Fruit fly (Drosophila melanogaster) whole organism, embryonic: Measurements from ENCODE around the gene pyx.

Experiments
- Awh ChIP-seq: fragments of 200-800 bp; sonication (Bioruptor generic); IDR thresholded peaks from 2 replicates; pipeline ENCODE4, ENCODE4 v1.3.6; 2022; ENCODE audit warnings: missing biosample characterization, missing genetic modification characterization
- CG10267 ChIP-seq: fragments of 200-800 bp; sonication (Bioruptor generic); optimal IDR thresholded peaks from 2 replicates; lab custom pipeline; 2018; ENCODE audit warnings: missing biosample characterization, mild to moderate bottlenecking, missing genetic modification characterization, moderate library complexity
- CG11504 ChIP-seq: fragments of 200-800 bp; sonication (Bioruptor generic); optimal IDR thresholded peaks from 3 replicates; lab custom pipeline; 2019; ENCODE audit warnings: missing biosample characterization, mild to moderate bottlenecking, missing genetic modification characterization, moderate library complexity
- CG11560 ChIP-seq: fragments of 200-800 bp; sonication (Bioruptor generic); IDR thresholded peaks from 3 replicates; pipeline ENCODE4 v1.3.6; 2022; ENCODE audit warnings: missing biosample characterization, missing genetic modification characterization
- CG14710 ChIP-seq: fragments of 200-800 bp; sonication (Bioruptor generic); optimal IDR thresholded peaks from 3 replicates; lab custom pipeline; 2019; ENCODE audit warnings: missing biosample characterization, mild to moderate bottlenecking, missing genetic modification characterization, moderate library complexity
- CG15514 ChIP-seq: fragments of 200-800 bp; sonication (Bioruptor generic); optimal IDR thresholded peaks from 3 replicates; lab custom pipeline; 2017; ENCODE audit warnings: missing biosample characterization, missing genetic modification characterization, mild to moderate bottlenecking, moderate library complexity, missing genetic modification reagents
- CG17361 ChIP-seq: fragments of 200-800 bp; sonication (Bioruptor generic); IDR thresholded peaks from 3 replicates; pipeline ENCODE4 v1.3.6; 2022; ENCODE audit warnings: missing biosample characterization, missing genetic modification characterization
- CG17829 ChIP-seq: fragments of 200-800 bp; optimal IDR thresholded peaks from 2 replicates; lab custom pipeline; 2019; ENCODE audit warnings: missing biosample characterization, mild to moderate bottlenecking, missing genetic modification characterization, moderate library complexity
- CG1792 ChIP-seq: fragments of 200-800 bp; sonication (Bioruptor generic); optimal IDR thresholded peaks from 2 replicates; lab custom pipeline; 2016; ENCODE audit warnings: missing biosample characterization, missing genetic modification characterization
- CG18619 ChIP-seq: fragments of 200-800 bp; sonication (Bioruptor generic); optimal IDR thresholded peaks from 3 replicates; lab custom pipeline; 2017; ENCODE audit warnings: missing biosample characterization, mild to moderate bottlenecking, missing genetic modification characterization
- CG32532 ChIP-seq: fragments of 200-800 bp; sonication (Bioruptor generic); IDR thresholded peaks from 2 replicates; pipeline ENCODE4 v1.3.6; 2022; ENCODE audit warnings: missing biosample characterization, missing genetic modification characterization
- CG34422 ChIP-seq: fragments of 200-800 bp; sonication (Bioruptor generic); IDR thresholded peaks from 3 replicates; pipeline ENCODE4 v1.3.6; 2022; ENCODE audit warnings: missing biosample characterization, missing genetic modification characterization
- CG4328 ChIP-seq: fragments of 200-800 bp; sonication (Bioruptor generic); optimal IDR thresholded peaks from 3 replicates; lab custom pipeline; 2017; ENCODE audit warnings: missing biosample characterization, missing genetic modification reagents, missing genetic modification characterization
- CG4707 ChIP-seq: fragments of 200-800 bp; sonication (Bioruptor generic); optimal IDR thresholded peaks from 2 replicates; lab custom pipeline; 2018; ENCODE audit warnings: missing biosample characterization, mild to moderate bottlenecking, missing genetic modification characterization, moderate library complexity
- CG5245 ChIP-seq: fragments of 200-800 bp; sonication (Bioruptor generic); optimal IDR thresholded peaks from 3 replicates; lab custom pipeline; 2016; ENCODE audit warnings: missing biosample characterization, missing genetic modification characterization
- CG7839 ChIP-seq: fragments of 200-800 bp; sonication (Bioruptor generic); optimal IDR thresholded peaks from 3 replicates; lab custom pipeline; 2018; ENCODE audit warnings: missing biosample characterization, mild to moderate bottlenecking, missing genetic modification characterization, moderate library complexity
- CG7963 ChIP-seq: fragments of 200-800 bp; sonication (Bioruptor generic); IDR thresholded peaks from 3 replicates; pipeline ENCODE4 v1.3.6; 2022; ENCODE audit warnings: missing biosample characterization, missing genetic modification characterization; ENCODE audit not compliant: partially characterized antibody
- CG8924 ChIP-seq: fragments of 200-800 bp; optimal IDR thresholded peaks from 3 replicates; lab custom pipeline; 2019; ENCODE audit warnings: missing biosample characterization, mild to moderate bottlenecking, missing genetic modification characterization, moderate library complexity
- CG9609 ChIP-seq: fragments of 200-800 bp; sonication (Bioruptor generic); optimal IDR thresholded peaks from 3 replicates; lab custom pipeline; 2016; ENCODE audit warnings: missing biosample characterization, missing genetic modification characterization
- CHES-1-like ChIP-seq: fragments of 200-800 bp; sonication (Bioruptor generic); optimal IDR thresholded peaks from 2 replicates; lab custom pipeline; 2016; ENCODE audit warnings: missing biosample characterization, missing genetic modification characterization
- Camta ChIP-seq: fragments of 200-800 bp; sonication (Bioruptor generic); optimal IDR thresholded peaks from 2 replicates; lab custom pipeline; 2016; ENCODE audit warnings: missing biosample characterization, missing genetic modification characterization
- Dbx ChIP-seq: fragments of 200-800 bp; sonication (Bioruptor generic); IDR thresholded peaks from 3 replicates; pipeline ENCODE4 v1.3.6; 2022; ENCODE audit warnings: missing biosample characterization, missing genetic modification characterization
- Dip2 ChIP-seq: fragments of 200-800 bp; sonication (Bioruptor generic); IDR thresholded peaks from 2 replicates; pipeline ENCODE4 v1.3.6; 2022; ENCODE audit warnings: missing biosample characterization, missing genetic modification characterization
- Dip3 ChIP-seq: fragments of 200-800 bp; sonication (Bioruptor generic); optimal IDR thresholded peaks from 3 replicates; lab custom pipeline; 2016; ENCODE audit warnings: missing biosample characterization, missing genetic modification characterization
- Gsc ChIP-seq: fragments of 200-800 bp; sonication (Bioruptor generic); IDR thresholded peaks from 2 replicates; pipeline ENCODE4 v1.3.6; 2022; ENCODE audit warnings: missing biosample characterization, missing genetic modification characterization
- Nf-YB ChIP-seq: fragments of 200-800 bp; sonication (Bioruptor generic); optimal IDR thresholded peaks from 3 replicates; lab custom pipeline; 2019; ENCODE audit warnings: missing biosample characterization, mild to moderate bottlenecking, missing genetic modification characterization, moderate library complexity
- PHDP ChIP-seq: fragments of 200-800 bp; sonication (Bioruptor generic); optimal IDR thresholded peaks from 3 replicates; lab custom pipeline; 2018; ENCODE audit warnings: missing biosample characterization, mild to moderate bottlenecking, missing genetic modification characterization, moderate library complexity
- Taf1 ChIP-seq: fragments of 200-800 bp; sonication (Bioruptor generic); IDR thresholded peaks from 2 replicates; pipeline ENCODE4 v1.3.6; 2022; ENCODE audit warnings: missing biosample characterization, missing genetic modification characterization
- amos ChIP-seq: fragments of 200-800 bp; sonication (Bioruptor generic); IDR thresholded peaks from 2 replicates; pipeline ENCODE4 v1.3.6; 2022; ENCODE audit warnings: missing biosample characterization, missing genetic modification characterization; ENCODE audit not compliant: partially characterized antibody
- ase ChIP-seq: fragments of 200-800 bp; sonication (Bioruptor generic); IDR thresholded peaks from 3 replicates; pipeline ENCODE4 v1.3.6; 2022; ENCODE audit warnings: missing biosample characterization, missing genetic modification characterization
- ato ChIP-seq: fragments of 200-800 bp; sonication (Bioruptor generic); IDR thresholded peaks from 2 replicates; pipeline ENCODE4 v1.3.6; 2022; ENCODE audit warnings: missing biosample characterization, missing genetic modification characterization; ENCODE audit not compliant: partially characterized antibody
- chm ChIP-seq: fragments of 200-800 bp; sonication (Bioruptor generic); IDR thresholded peaks from 2 replicates; pipeline ENCODE4 v1.3.6; 2022; ENCODE audit warnings: missing biosample characterization, missing genetic modification characterization
- dati ChIP-seq: fragments of 200-800 bp; sonication (Bioruptor generic); IDR thresholded peaks from 2 replicates; pipeline ENCODE4 v1.3.6; 2022; ENCODE audit warnings: missing biosample characterization, missing genetic modification characterization
- exex ChIP-seq: fragments of 200-800 bp; sonication (Bioruptor generic); optimal IDR thresholded peaks from 4 replicates; lab custom pipeline; 2018; ENCODE audit warnings: missing biosample characterization, mild to moderate bottlenecking, missing genetic modification characterization, moderate library complexity
- eyg ChIP-seq: fragments of 200-800 bp; sonication (Bioruptor generic); optimal IDR thresholded peaks from 3 replicates; lab custom pipeline; 2016; ENCODE audit warnings: missing biosample characterization, missing genetic modification characterization
- hb ChIP-seq: fragments of 200-800 bp; sonication (Bioruptor generic); IDR thresholded peaks from 3 replicates; pipeline ENCODE4 v1.3.6; 2022; ENCODE audit warnings: missing biosample characterization, missing genetic modification characterization; ENCODE audit not compliant: partially characterized antibody
- hth ChIP-seq: fragments of >200 bp; optimal IDR thresholded peaks from 2 replicates; lab custom pipeline; 2017; ENCODE audit warnings: inconsistent platforms
- jigr1 ChIP-seq: fragments of 200-800 bp; sonication (Bioruptor generic); IDR thresholded peaks from 3 replicates; pipeline ENCODE4 v1.3.6; 2022; ENCODE audit warnings: missing biosample characterization, missing genetic modification characterization
- jumu ChIP-seq: fragments of 200-800 bp; sonication (Bioruptor generic); optimal IDR thresholded peaks from 3 replicates; lab custom pipeline; 2016; ENCODE audit warnings: missing biosample characterization, missing genetic modification characterization
- mirr ChIP-seq: fragments of 200-800 bp; sonication (Bioruptor generic); optimal IDR thresholded peaks from 3 replicates; lab custom pipeline; 2018; ENCODE audit warnings: missing biosample characterization, mild to moderate bottlenecking, missing genetic modification characterization
- onecut ChIP-seq: fragments of 200-800 bp; sonication (Bioruptor generic); IDR thresholded peaks from 2 replicates; pipeline ENCODE4 v1.3.6; 2022; ENCODE audit warnings: missing biosample characterization, missing genetic modification characterization
- phol ChIP-seq: fragments of 200-800 bp; sonication (Bioruptor generic); optimal IDR thresholded peaks from 3 replicates; lab custom pipeline; 2018; ENCODE audit warnings: missing biosample characterization, mild to moderate bottlenecking, missing genetic modification characterization, moderate library complexity
- sisA ChIP-seq: fragments of 200-800 bp; sonication (Bioruptor generic); IDR thresholded peaks from 2 replicates; pipeline ENCODE4 v1.3.6; 2022; ENCODE audit warnings: missing biosample characterization, missing genetic modification characterization
- stc ChIP-seq: fragments of 200-800 bp; sonication (Bioruptor generic); IDR thresholded peaks from 2 replicates; pipeline ENCODE4 v1.3.6; 2022; ENCODE audit warnings: missing biosample characterization, missing genetic modification characterization
- sug ChIP-seq: fragments of 200-800 bp; optimal IDR thresholded peaks from 2 replicates; lab custom pipeline; 2019; ENCODE audit warnings: missing biosample characterization, mild to moderate bottlenecking, missing genetic modification characterization, moderate library complexity
- toy ChIP-seq: fragments of 200-800 bp; sonication (Bioruptor generic); IDR thresholded peaks from 2 replicates; pipeline ENCODE4 v1.3.6; 2022; ENCODE audit warnings: missing biosample characterization, missing genetic modification characterization
- twi ChIP-seq: fragments of 200-800 bp; optimal IDR thresholded peaks from 2 replicates; lab custom pipeline; 2019; ENCODE audit warnings: missing biosample characterization, mild to moderate bottlenecking, missing genetic modification characterization, moderate library complexity
- wor ChIP-seq: fragments of 200-800 bp; sonication (Bioruptor generic); IDR thresholded peaks from 2 replicates; pipeline ENCODE4 v1.3.6; 2022; ENCODE audit warnings: missing biosample characterization, missing genetic modification characterization
- yki ChIP-seq: fragments of >200 bp; optimal IDR thresholded peaks from 3 replicates; lab custom pipeline; 2018
- zen ChIP-seq: fragments of 200-800 bp; sonication (Bioruptor generic); optimal IDR thresholded peaks from 3 replicates; lab custom pipeline; 2018; ENCODE audit warnings: missing biosample characterization, mild to moderate bottlenecking, missing genetic modification characterization, moderate library complexity

The pyx gene

dm6 chr3L:199754-200596 lies 22.9 kb downstream of the pyx start, which contains the start of the genes rno and mri (continued):
- TF ChIP-seq CG11560 (tag; lab: Robert Waterston, UW): peak; percentile 97
- peak; percentile 73 for TF ChIP-seq sug
- TF ChIP-seq exex (tag; lab: Kevin White, UChicago): no peak
- TF ChIP-seq CG17829 (tag; lab: Kevin White, UChicago): peak; percentile 81
- TF ChIP-seq PHDP (tag; lab: Kevin White, UChicago): peak; percentile 67
- TF ChIP-seq CG4328 (GFP tag; lab: Kevin White, UChicago): peak; percentile 55
- TF ChIP-seq zen: peak; percentile 81
- TF ChIP-seq CG4707: no peak
- TF ChIP-seq Camta (GFP tag; lab: Kevin White, UChicago): no peak
- TF ChIP-seq CG18619 (GFP tag; lab: Kevin White, UChicago): peak; percentile 44
- TF ChIP-seq Dip3: no peak
- TF ChIP-seq onecut (GFP tag; lab: Robert Waterston, UW): peak; percentile 28
- TF ChIP-seq stc (GFP tag; lab: Robert Waterston, UW): peak; percentile 63; the same call in 1 of the 2 replicates
- no peak for TF ChIP-seq CHES-1-like (GFP tag; lab: Kevin White, UChicago)
- peak; percentile 99 for TF ChIP-seq phol (tag; lab: Kevin White, UChicago)
- TF ChIP-seq CG5245 (GFP tag; lab: Kevin White, UChicago): peak; percentile 39
- peak; percentile 72; the same call in 1 of the 3 replicates for TF ChIP-seq jigr1 (GFP tag; lab: Robert Waterston, UW)
- TF ChIP-seq mirr: no peak
- TF ChIP-seq amos (GFP tag; lab: Robert Waterston, UW): peak; percentile 96
- peak; percentile 76 for TF ChIP-seq CG10267
- TF ChIP-seq CG7963: peak; percentile 86
- no peak for TF ChIP-seq CG9609 (GFP tag; lab: Kevin White, UChicago)
- TF ChIP-seq Nf-YB (GFP tag; lab: Kevin White, UChicago): peak; percentile 13
- peak; percentile 93 for TF ChIP-seq CG14710 (tag; lab: Kevin White, UChicago)
- TF ChIP-seq CG17361 (GFP tag; lab: Robert Waterston, UW): peak; percentile 88
- TF ChIP-seq CG1792: no peak
- peak; percentile 75 for TF ChIP-seq Awh (GFP tag; lab: Robert Waterston, UW)
- peak; percentile 46; the same call in 1 of the 2 replicates for TF ChIP-seq dati
- TF ChIP-seq Dbx (GFP tag; lab: Robert Waterston, UW): peak; percentile 81
- TF ChIP-seq twi: peak; percentile 62
- no peak for TF ChIP-seq hth (lab: Kevin White, UChicago)
- TF ChIP-seq toy (GFP tag; lab: Robert Waterston, UW): no peak
- TF ChIP-seq sisA: peak; percentile 64; the same call in 1 of the 2 replicates
- TF ChIP-seq yki: no peak
- TF ChIP-seq Dip2 (GFP tag; lab: Robert Waterston, UW): no peak
- TF ChIP-seq CG8924: peak; percentile 85
- TF ChIP-seq CG7839 (tag; lab: Kevin White, UChicago): peak; percentile 81
- TF ChIP-seq Gsc: no peak
- TF ChIP-seq chm (GFP tag; lab: Robert Waterston, UW): peak; percentile 50
- TF ChIP-seq CG15514 (GFP tag; lab: Kevin White, UChicago): peak; percentile 43
- TF ChIP-seq hb (GFP tag; lab: Robert Waterston, UW): peak; percentile 87
- peak; percentile 80 for TF ChIP-seq CG32532
- TF ChIP-seq ase (GFP tag; lab: Robert Waterston, UW): peak; percentile 69; the same call in 2 of the 3 replicates
- TF ChIP-seq eyg (GFP tag; lab: Kevin White, UChicago): no peak
- no peak; the same call in 1 of the 2 replicates for TF ChIP-seq wor (GFP tag; lab: Robert Waterston, UW)
- TF ChIP-seq CG34422: peak; percentile 58; the same call in 1 of the 3 replicates
- TF ChIP-seq jumu (GFP tag; lab: Kevin White, UChicago): no peak
- TF ChIP-seq CG11504 (tag; lab: Kevin White, UChicago): peak; percentile 46
- TF ChIP-seq ato (GFP tag; lab: Robert Waterston, UW): peak; percentile 72
- TF ChIP-seq Taf1 (GFP tag; lab: Robert Waterston, UW): peak; percentile 51
